Fruit fly (Drosophila melanogaster) whole organism, adult: ENCODE measurements around the gene CG31122.

ENCODE experiments used
- CG11617 ChIP-seq: fragments of 200-800 bp; sonication (Bioruptor generic); optimal IDR thresholded peaks from 2 replicates; lab custom pipeline; 2017; ENCODE audit warnings: mild to moderate bottlenecking, missing biosample characterization, missing genetic modification reagents, missing genetic modification characterization
- CG12768 ChIP-seq: fragments of 200-800 bp; sonication (Bioruptor generic); optimal IDR thresholded peaks from 2 replicates; lab custom pipeline; 2017; ENCODE audit warnings: missing biosample characterization, missing genetic modification characterization, mild to moderate bottlenecking, moderate library complexity, missing genetic modification reagents
- CG14711 ChIP-seq: fragments of 200-800 bp; sonication (Bioruptor generic); optimal IDR thresholded peaks from 2 replicates; lab custom pipeline; 2018; ENCODE audit warnings: missing biosample characterization, mild to moderate bottlenecking, missing genetic modification characterization, moderate library complexity
- CG1620 ChIP-seq: fragments of 200-800 bp; sonication (Bioruptor generic); optimal IDR thresholded peaks from 2 replicates; lab custom pipeline; 2016; ENCODE audit warnings: missing biosample characterization, missing genetic modification characterization
- CG33017 ChIP-seq: fragments of 200-800 bp; sonication (Bioruptor generic); optimal IDR thresholded peaks from 2 replicates; lab custom pipeline; 2018; ENCODE audit warnings: missing biosample characterization, mild to moderate bottlenecking, missing genetic modification characterization, moderate library complexity
- CG5204 ChIP-seq: fragments of 200-800 bp; sonication (Bioruptor generic); optimal IDR thresholded peaks from 2 replicates; lab custom pipeline; 2016; ENCODE audit warnings: missing biosample characterization, missing genetic modification characterization
- CG7045 ChIP-seq: fragments of 200-800 bp; sonication (Bioruptor generic); optimal IDR thresholded peaks from 2 replicates; lab custom pipeline; 2017; ENCODE audit warnings: missing biosample characterization, mild to moderate bottlenecking, missing genetic modification characterization
- CG7101 ChIP-seq: fragments of 200-800 bp; sonication (Bioruptor generic); optimal IDR thresholded peaks from 2 replicates; lab custom pipeline; 2018; ENCODE audit warnings: missing biosample characterization, mild to moderate bottlenecking, missing genetic modification characterization, moderate library complexity
- Clk ChIP-seq: fragments of 200-800 bp; sonication (Bioruptor generic); optimal IDR thresholded peaks from 2 replicates; lab custom pipeline; 2017; ENCODE audit warnings: missing biosample characterization, missing genetic modification characterization
- Crg-1 ChIP-seq: fragments of 200-800 bp; sonication (Bioruptor generic); optimal IDR thresholded peaks from 2 replicates; lab custom pipeline; 2016; ENCODE audit warnings: missing biosample characterization, missing genetic modification characterization
- Hr96 ChIP-seq: fragments of 200-800 bp; sonication (Bioruptor generic); optimal IDR thresholded peaks from 2 replicates; lab custom pipeline; 2016; ENCODE audit warnings: missing biosample characterization, missing genetic modification characterization
- Mnt ChIP-seq: fragments of 200-800 bp; sonication (Bioruptor generic); optimal IDR thresholded peaks from 2 replicates; lab custom pipeline; 2016; ENCODE audit warnings: missing biosample characterization, mild to moderate bottlenecking, missing genetic modification characterization
- bab1 ChIP-seq: fragments of 200-800 bp; sonication (Bioruptor generic); optimal IDR thresholded peaks from 3 replicates; lab custom pipeline; 2019; ENCODE audit warnings: missing biosample characterization, mild to moderate bottlenecking, missing genetic modification characterization, moderate library complexity
- cic ChIP-seq: fragments of 200-800 bp; sonication (Bioruptor generic); optimal IDR thresholded peaks from 2 replicates; lab custom pipeline; 2017; ENCODE audit warnings: missing biosample characterization, mild to moderate bottlenecking, missing genetic modification characterization, moderate library complexity
- cnc ChIP-seq, 2 experiments: fragments of >200 bp; optimal IDR thresholded peaks; 2 replicates each; lab custom pipeline; 2017
- kay ChIP-seq: fragments of 200-800 bp; sonication (Bioruptor generic); peaks from one replicate; lab custom pipeline; 2016; ENCODE audit warnings: missing biosample characterization, missing genetic modification characterization, borderline replicate concordance
- ovo ChIP-seq: fragments of 200-800 bp; sonication (Bioruptor generic); optimal IDR thresholded peaks from 2 replicates; lab custom pipeline; 2016; ENCODE audit warnings: missing biosample characterization, missing genetic modification characterization
- pad ChIP-seq: fragments of 200-800 bp; sonication (Bioruptor generic); optimal IDR thresholded peaks from 3 replicates; lab custom pipeline; 2017; ENCODE audit warnings: missing biosample characterization, missing genetic modification characterization, mild to moderate bottlenecking, moderate library complexity, missing genetic modification reagents
- tj ChIP-seq: fragments of 200-800 bp; sonication (Bioruptor generic); optimal IDR thresholded peaks from 3 replicates; lab custom pipeline; 2017; ENCODE audit warnings: missing biosample characterization, mild to moderate bottlenecking, missing genetic modification characterization, moderate library complexity
- toe ChIP-seq: fragments of 200-800 bp; sonication (Bioruptor generic); optimal IDR thresholded peaks from 2 replicates; lab custom pipeline; 2016; ENCODE audit warnings: missing biosample characterization, missing genetic modification characterization

Gene CG31122

dm6 chr3R:18412279-18413214 lies at the start of gene CG31122:
CG31122 (minus strand) TSS chr3R:18412874.
- no peak for TF ChIP-seq CG33017 (tag; lab: Kevin White, UChicago)
- peak; percentile 40 for TF ChIP-seq tj
- TF ChIP-seq Crg-1 (GFP tag; lab: Kevin White, UChicago), result no peak
- peak; percentile 73 for TF ChIP-seq CG14711 (tag; lab: Kevin White, UChicago)
- no peak for TF ChIP-seq cic (GFP tag; lab: Kevin White, UChicago)
- TF ChIP-seq Mnt, result peak; percentile 51
- peak; percentile 35 for TF ChIP-seq pad (GFP tag; lab: Kevin White, UChicago)
- peak; percentile 52 for TF ChIP-seq CG11617 (GFP tag; lab: Kevin White, UChicago)
- peak; percentile 30 for TF ChIP-seq ovo
- TF ChIP-seq kay (GFP tag; lab: Kevin White, UChicago), result no peak
- TF ChIP-seq toe (GFP tag; lab: Kevin White, UChicago), result peak; percentile 74
- no peak for TF ChIP-seq CG5204 (GFP tag; lab: Kevin White, UChicago)
- peak; percentile 37 for TF ChIP-seq CG1620 (GFP tag; lab: Kevin White, UChicago)
- peak; percentile 20 for TF ChIP-seq CG7045
- peak; percentile 11 for TF ChIP-seq CG7101
- TF ChIP-seq cnc (optimal IDR thresholded peaks at IDR 0.05; lab: Kevin White, UChicago), result no peak
- TF ChIP-seq CG12768, result peak; percentile 29
- TF ChIP-seq Hr96 (GFP tag; lab: Kevin White, UChicago), result peak; percentile 66
- TF ChIP-seq Clk, result peak; percentile 10
- no peak for TF ChIP-seq bab1

- TF ChIP-seq kay (GFP tag; lab: Kevin White, UChicago) (no peak), CG7045 (no peak), Clk (no peak), pad (GFP tag; lab: Kevin White, UChicago) (no peak), CG5204 (GFP tag; lab: Kevin White, UChicago) (no peak)
These were observed 46.2 kb upstream of the CG31122 start for dm6 chr3R:18458912-18459311.

- TF ChIP-seq kay (GFP tag; lab: Kevin White, UChicago) (peak; percentile 7), Clk (peak; percentile 41), Mnt (peak; percentile 36), toe (GFP tag; lab: Kevin White, UChicago) (peak; percentile 51), cic (GFP tag; lab: Kevin White, UChicago) (no peak), cnc (optimal IDR thresholded peaks at IDR 0.05; lab: Kevin White, UChicago) (no peak), CG14711 (tag; lab: Kevin White, UChicago) (peak; percentile 51), CG7101 (peak; percentile 71), CG12768 (peak; percentile 57), CG11617 (GFP tag; lab: Kevin White, UChicago) (peak; percentile 68), Crg-1 (GFP tag; lab: Kevin White, UChicago) (peak; percentile 43), tj (peak; percentile 48), CG33017 (tag; lab: Kevin White, UChicago) (peak; percentile 85), Hr96 (GFP tag; lab: Kevin White, UChicago) (peak; percentile 7), ovo (no peak), CG7045 (peak; percentile 41), CG1620 (GFP tag; lab: Kevin White, UChicago) (peak; percentile 42), bab1 (peak; percentile 73), pad (GFP tag; lab: Kevin White, UChicago) (peak; percentile 5), CG5204 (GFP tag; lab: Kevin White, UChicago) (peak; percentile 70)
These were observed 43.6 kb upstream of the CG31122 start for dm6 chr3R:18456196-18456781.

- TF ChIP-seq pad (GFP tag; lab: Kevin White, UChicago), result no peak
- no peak for TF ChIP-seq Mnt
- TF ChIP-seq Clk, result no peak
- TF ChIP-seq CG5204 (GFP tag; lab: Kevin White, UChicago), result no peak
- no peak for TF ChIP-seq toe (GFP tag; lab: Kevin White, UChicago)
- no peak for TF ChIP-seq CG1620 (GFP tag; lab: Kevin White, UChicago)
- TF ChIP-seq CG12768, result no peak
- TF ChIP-seq tj, result no peak
- TF ChIP-seq Crg-1 (GFP tag; lab: Kevin White, UChicago), result no peak
- no peak for TF ChIP-seq kay (GFP tag; lab: Kevin White, UChicago)
- TF ChIP-seq CG7101, result no peak
- TF ChIP-seq CG33017 (tag; lab: Kevin White, UChicago), result no peak
- no peak for TF ChIP-seq CG11617 (GFP tag; lab: Kevin White, UChicago)
- TF ChIP-seq Hr96 (GFP tag; lab: Kevin White, UChicago), result no peak
- no peak for TF ChIP-seq cnc (optimal IDR thresholded peaks at IDR 0.05; lab: Kevin White, UChicago)
- no peak for TF ChIP-seq bab1
- TF ChIP-seq ovo, result no peak
- no peak for TF ChIP-seq CG14711 (tag; lab: Kevin White, UChicago)
- no peak for TF ChIP-seq CG7045
- no peak for TF ChIP-seq cic (GFP tag; lab: Kevin White, UChicago)
These were observed 37.4 kb upstream of the CG31122 start for dm6 chr3R:18449896-18450637.

dm6 chr3R:18449188-18449587 lies 36.5 kb upstream of the CG31122 start:
- no peak for TF ChIP-seq Hr96 (GFP tag; lab: Kevin White, UChicago)
- TF ChIP-seq cnc (optimal IDR thresholded peaks at IDR 0.05; lab: Kevin White, UChicago), result no peak
- TF ChIP-seq CG7045, result no peak
- no peak for TF ChIP-seq pad (GFP tag; lab: Kevin White, UChicago)
- no peak for TF ChIP-seq CG1620 (GFP tag; lab: Kevin White, UChicago)
